Worm (Caenorhabditis elegans) whole organism, L2 larva: ENCODE results near the gene F36H12.5.
"Not testable (repeated sequence)": the region's sequence is repeated elsewhere in the genome, so short reads cannot be mapped to it uniquely, and the experiment has no call there.

Source experiments
- C34F6.9 ChIP-seq: fragments of 150-350 bp; optimal IDR thresholded peaks from 2 replicates; lab custom pipeline; 2014; ENCODE audit warnings: missing biosample characterization, missing genetic modification characterization
- F13H6.1 ChIP-seq: sonication (generic microtip); optimal IDR thresholded peaks from 2 replicates; lab custom pipeline; 2016; ENCODE audit warnings: missing genetic modification characterization, missing compliant biosample characterization
- Y55F3AM.14 ChIP-seq: fragments of 200-800 bp; sonication (Bioruptor generic); optimal IDR thresholded peaks from 2 replicates; lab custom pipeline; 2018; ENCODE audit warnings: mild to moderate bottlenecking, missing genetic modification characterization, missing compliant biosample characterization
- alr-1 ChIP-seq: fragments of 150-350 bp; optimal IDR thresholded peaks from 2 replicates; lab custom pipeline; 2014; ENCODE audit warnings: missing biosample characterization, missing genetic modification characterization
- aly-2 ChIP-seq: fragments of 150-350 bp; optimal IDR thresholded peaks from 2 replicates; lab custom pipeline; 2014; ENCODE audit warnings: missing biosample characterization, missing genetic modification characterization
- ama-1 ChIP-seq: fragments of 150-350 bp; optimal IDR thresholded peaks from 2 replicates; lab custom pipeline; 2018; ENCODE audit warnings: inconsistent platforms
- ceh-82 ChIP-seq: fragments of 150-350 bp; optimal IDR thresholded peaks from 2 replicates; lab custom pipeline; 2014; ENCODE audit warnings: missing biosample characterization, missing genetic modification characterization
- egl-27 ChIP-seq: sonication (generic microtip); optimal IDR thresholded peaks from 3 replicates; lab custom pipeline; 2017; ENCODE audit warnings: missing biosample characterization, missing genetic modification reagents, missing genetic modification characterization
- elt-1 ChIP-seq: fragments of 150-350 bp; optimal IDR thresholded peaks from 2 replicates; lab custom pipeline; 2014; ENCODE audit warnings: missing biosample characterization, missing genetic modification characterization
- elt-3 ChIP-seq: sonication (generic microtip); optimal IDR thresholded peaks from 2 replicates; lab custom pipeline; 2017; ENCODE audit warnings: missing biosample characterization, missing genetic modification characterization
- fos-1 ChIP-seq: fragments of 150-350 bp; optimal IDR thresholded peaks from 2 replicates; lab custom pipeline; 2014; ENCODE audit warnings: missing biosample characterization, missing genetic modification characterization
- lin-11 ChIP-seq: fragments of 150-350 bp; sonication (generic microtip); optimal IDR thresholded peaks from 2 replicates; lab custom pipeline; 2014; ENCODE audit warnings: missing biosample characterization, missing genetic modification characterization, inconsistent platforms, mixed read lengths
- lin-13 ChIP-seq: fragments of 150-350 bp; optimal IDR thresholded peaks from 2 replicates; lab custom pipeline; 2014; ENCODE audit warnings: missing biosample characterization, missing genetic modification reagents, missing genetic modification characterization
- lin-39 ChIP-seq: fragments of 150-350 bp; optimal IDR thresholded peaks from 2 replicates; lab custom pipeline; 2014; ENCODE audit warnings: missing biosample characterization, missing genetic modification reagents, missing genetic modification characterization
- mab-5 ChIP-seq: fragments of 150-350 bp; optimal IDR thresholded peaks from 2 replicates; lab custom pipeline; 2014; ENCODE audit warnings: missing biosample characterization, missing genetic modification characterization
- nhr-10 ChIP-seq: sonication (generic microtip); optimal IDR thresholded peaks from 2 replicates; lab custom pipeline; 2017; ENCODE audit warnings: missing biosample characterization, missing genetic modification characterization
- nhr-12 ChIP-seq: fragments of 150-350 bp; optimal IDR thresholded peaks from 2 replicates; lab custom pipeline; 2014; ENCODE audit warnings: missing biosample characterization, missing genetic modification characterization
- nhr-129 ChIP-seq: fragments of 150-350 bp; optimal IDR thresholded peaks from 2 replicates; lab custom pipeline; 2014; ENCODE audit warnings: missing biosample characterization, missing genetic modification characterization
- nhr-23 ChIP-seq: fragments of 150-350 bp; optimal IDR thresholded peaks from 2 replicates; lab custom pipeline; 2014; ENCODE audit warnings: missing biosample characterization, missing genetic modification reagents, missing genetic modification characterization
- nhr-25 ChIP-seq: fragments of 150-350 bp; sonication (generic microtip); optimal IDR thresholded peaks from 3 replicates; lab custom pipeline; 2014; ENCODE audit warnings: missing biosample characterization, missing genetic modification characterization
- nhr-77 ChIP-seq: fragments of 150-350 bp; optimal IDR thresholded peaks from 2 replicates; lab custom pipeline; 2014; ENCODE audit warnings: missing biosample characterization, missing genetic modification characterization
- peb-1 ChIP-seq: fragments of 150-350 bp; optimal IDR thresholded peaks from 2 replicates; lab custom pipeline; 2014; ENCODE audit warnings: missing biosample characterization, missing genetic modification characterization
- sem-4 ChIP-seq: fragments of 150-350 bp; optimal IDR thresholded peaks from 2 replicates; lab custom pipeline; 2014; ENCODE audit warnings: missing biosample characterization, missing genetic modification reagents, missing genetic modification characterization
- sma-3 ChIP-seq: sonication (generic microtip); optimal IDR thresholded peaks from 2 replicates; lab custom pipeline; 2016; ENCODE audit warnings: missing genetic modification reagents, missing genetic modification characterization, missing compliant biosample characterization
- sma-9 ChIP-seq, 2 experiments: fragments of 150-350 bp in 1 of 2; sonication (generic microtip) in 1 of 2; optimal IDR thresholded peaks; 2 replicates each; lab custom pipeline; 2014 to 2016; ENCODE audit warnings: missing genetic modification characterization in 2 of 2, mild to moderate bottlenecking in 1 of 2, missing biosample characterization in 1 of 2, missing compliant biosample characterization in 1 of 2, missing genetic modification reagents in 1 of 2, moderate library complexity in 1 of 2
- snpc-4 ChIP-seq: fragments of 150-350 bp; optimal IDR thresholded peaks from 2 replicates; lab custom pipeline; 2014; ENCODE audit warnings: missing biosample characterization, missing genetic modification characterization
- unc-55 ChIP-seq: fragments of 150-350 bp; sonication (generic microtip); optimal IDR thresholded peaks from 3 replicates; lab custom pipeline; 2014; ENCODE audit warnings: missing biosample characterization, missing genetic modification reagents, missing genetic modification characterization
- ztf-11 ChIP-seq: sonication (generic microtip); optimal IDR thresholded peaks from 2 replicates; lab custom pipeline; 2017; ENCODE audit warnings: missing biosample characterization, missing genetic modification characterization
- ztf-4 ChIP-seq: fragments of 150-350 bp; optimal IDR thresholded peaks from 2 replicates; lab custom pipeline; 2014; ENCODE audit warnings: missing biosample characterization, missing genetic modification characterization

The F36H12.5 gene

DNA sequence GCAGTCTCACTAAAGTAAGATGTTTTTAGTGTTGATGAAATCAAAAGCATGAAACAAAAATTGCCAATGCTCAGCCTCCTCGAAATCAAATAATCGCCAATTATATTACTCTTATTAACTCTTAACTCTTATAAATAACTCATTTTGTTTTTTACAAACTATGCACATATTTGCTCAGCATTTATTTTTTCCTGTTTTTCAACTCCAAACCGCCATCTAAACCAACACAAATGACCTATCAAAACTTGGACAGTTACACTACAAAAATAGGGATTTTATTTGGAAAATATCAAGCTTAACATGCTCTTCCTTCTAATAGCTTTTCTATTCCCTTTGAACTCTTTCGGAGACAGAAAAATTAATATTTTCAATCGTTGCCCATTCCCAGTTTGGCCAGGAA is 38.0 kb upstream of the F36H12.5 start, which contains the start of gene thn-6:
TSS of gene thn-6 (plus strand) at position 301 of the 400 bp plus-strand sequence.
- TF ChIP-seq F13H6.1 (tag; lab: Kevin White, UChicago) (no peak), nhr-12 (tag; lab: Kevin White, UChicago) (no peak), nhr-10 (tag; lab: Kevin White, UChicago) (no peak)

DNA sequence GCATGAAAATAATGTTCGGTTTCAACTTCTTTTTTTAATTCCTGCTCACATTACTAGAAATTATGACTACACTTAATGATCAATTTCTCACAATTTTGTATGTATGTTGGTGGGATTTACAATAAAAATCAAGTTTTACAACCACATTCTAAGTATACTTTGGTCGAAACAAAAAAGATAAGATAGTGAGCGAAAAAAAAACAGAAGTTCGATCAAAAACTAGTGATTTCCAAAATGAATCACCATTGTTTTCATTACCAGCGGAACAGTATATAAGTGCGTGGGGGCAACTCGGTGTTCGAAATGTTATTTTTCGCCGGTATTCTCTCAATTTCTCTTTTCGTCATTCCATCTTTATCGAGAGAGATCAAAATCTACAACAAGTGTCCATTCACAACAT is 36.0 kb upstream of the F36H12.5 start, which contains the start of gene thn-5:
TSS of gene thn-5 (plus strand) at position 301 of the 400 bp plus-strand sequence.
- TF ChIP-seq alr-1 (tag; lab: Kevin White, UChicago) (no peak), nhr-25 (tag; lab: Kevin White, UChicago) (no peak)
- TF ChIP-seq, all 48 proteins: peak for 0

DNA sequence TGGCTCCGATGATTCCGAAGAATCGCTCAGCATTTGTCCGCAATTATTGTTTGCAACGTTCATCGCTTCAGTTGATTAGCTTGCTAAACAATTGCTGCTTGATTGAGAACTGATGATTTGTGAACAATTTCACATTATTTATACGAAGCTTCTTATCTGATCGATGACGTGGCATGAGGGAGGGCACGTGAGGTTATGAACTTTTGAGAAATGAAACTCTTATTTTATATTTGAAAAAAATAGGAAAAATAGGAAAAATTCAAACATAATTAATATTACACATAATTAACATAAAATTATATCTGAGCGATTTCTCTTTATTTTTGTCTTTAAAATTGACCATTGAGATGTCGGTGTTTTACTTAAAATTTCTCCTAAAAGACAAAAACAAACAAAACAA is 11.9 kb upstream of the F36H12.5 start, which contains the start of gene F36H12.10:
TSS of gene F36H12.10 (minus strand) at position 101 of the 400 bp plus-strand sequence.
- not testable (repeated sequence) for TF ChIP-seq sma-3 (GFP tag; lab: Kevin White, UChicago); sem-4 (tag; lab: Kevin White, UChicago); lin-39

DNA sequence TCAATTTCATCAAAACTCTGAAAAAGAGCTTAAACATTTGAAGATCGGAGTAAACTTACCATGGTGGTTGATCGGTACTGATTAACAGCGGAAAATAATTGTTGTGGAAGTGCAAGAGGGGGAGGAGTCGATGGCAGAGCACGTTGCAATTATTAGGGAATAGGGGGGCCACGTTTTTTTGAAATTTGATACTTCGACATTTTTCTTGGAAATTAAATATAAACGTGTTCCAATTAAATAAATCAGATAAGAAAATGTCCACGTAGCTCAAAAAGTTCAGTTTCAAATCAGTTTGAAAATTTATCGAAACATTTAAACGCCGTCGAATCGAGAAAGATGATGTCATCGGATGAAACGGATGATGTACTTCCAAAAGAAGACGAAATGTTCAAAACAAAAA is 9.8 kb upstream of the F36H12.5 start, which contains the start of gene F36H12.9:
TSS of gene F36H12.9 (plus strand) at position 301 of the 400 bp plus-strand sequence.
- not testable (repeated sequence) for TF ChIP-seq C34F6.9 (tag; lab: Kevin White, UChicago); peb-1 (tag; lab: Kevin White, UChicago); ama-1 (lab: Kevin White, UChicago)

DNA sequence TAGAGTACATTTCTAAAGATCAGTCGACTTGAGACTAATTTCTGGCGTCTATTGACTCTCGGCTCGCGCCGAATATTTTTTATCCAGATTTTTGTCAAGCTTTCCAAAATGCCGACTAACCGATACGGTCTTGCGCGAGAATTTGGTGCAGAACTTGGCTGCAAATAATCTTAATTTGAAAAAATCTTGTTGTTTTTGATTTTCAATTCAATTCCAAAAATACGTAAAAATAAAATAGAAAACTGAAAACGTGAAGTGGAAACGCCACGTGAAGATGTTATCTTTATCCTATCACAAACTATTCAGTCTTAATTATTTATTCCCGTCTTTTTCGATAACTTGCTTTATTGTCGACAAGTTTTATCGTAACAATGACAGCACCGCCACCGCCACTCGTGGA is 8.2 kb upstream of the F36H12.5 start, which contains the start of gene ttbk-2.1:
TSS of gene ttbk-2.1 (plus strand) at position 301 of the 400 bp plus-strand sequence.
- TF ChIP-seq alr-1 (tag; lab: Kevin White, UChicago); nhr-10 (tag; lab: Kevin White, UChicago); nhr-129: not testable (repeated sequence)
- TF ChIP-seq, all 48 proteins: peak for 0; not testable (repeated sequence) for 48

DNA sequence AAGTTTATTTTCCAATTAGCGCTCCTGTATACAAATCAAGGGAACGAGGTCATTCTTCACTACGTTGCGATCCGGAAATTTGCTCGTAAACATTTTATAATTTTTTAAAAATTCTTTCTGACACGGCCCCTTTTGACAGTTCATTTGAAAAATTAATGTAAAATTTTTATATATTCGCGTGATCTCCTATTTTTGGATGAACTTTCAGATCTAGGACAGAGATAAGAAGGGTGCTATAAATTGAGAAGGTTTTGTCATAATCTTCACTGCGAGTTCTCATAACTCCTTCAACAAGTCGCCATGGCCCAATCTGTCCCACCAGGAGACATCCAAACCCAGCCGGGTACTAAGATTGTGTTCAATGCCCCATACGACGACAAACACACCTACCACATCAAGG is 6.3 kb upstream of the F36H12.5 start, which contains the start of gene msp-19:
TSS of gene msp-19 (plus strand) at position 301 of the 400 bp plus-strand sequence.
- not testable (repeated sequence) for TF ChIP-seq nhr-77 (tag; lab: Kevin White, UChicago); C34F6.9 (tag; lab: Kevin White, UChicago); lin-11
- TF ChIP-seq, all 48 proteins: peak for 0; not testable (repeated sequence) for 48

DNA sequence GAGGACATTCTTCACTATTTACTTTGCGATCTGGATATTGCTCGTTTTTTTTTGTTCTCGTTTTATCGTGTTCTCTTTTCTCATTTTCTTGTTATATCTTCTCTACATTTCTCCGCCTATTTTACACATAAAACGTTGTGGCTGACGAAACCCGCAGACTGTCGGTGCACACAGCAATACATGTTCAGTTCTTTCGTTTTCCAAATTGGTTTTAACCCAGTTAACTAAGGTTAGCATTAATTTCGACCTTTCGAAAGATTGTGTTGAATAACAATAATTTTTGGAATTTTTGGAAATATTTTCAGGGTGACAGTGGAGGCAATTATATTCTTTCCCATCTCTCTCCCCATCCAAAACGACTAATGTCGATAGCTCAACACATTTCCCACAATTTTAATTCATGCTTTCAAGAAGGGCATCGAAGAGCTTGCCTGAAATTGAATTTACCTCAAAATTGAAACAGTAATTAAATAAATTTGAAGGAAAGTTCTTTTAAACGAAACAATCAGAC is 1.8 kb upstream of the F36H12.5 start:
- TF ChIP-seq snpc-4 (tag; lab: Kevin White, UChicago): peak; percentile 68
- peak; percentile 61 for TF ChIP-seq ama-1 (lab: Kevin White, UChicago)

DNA sequence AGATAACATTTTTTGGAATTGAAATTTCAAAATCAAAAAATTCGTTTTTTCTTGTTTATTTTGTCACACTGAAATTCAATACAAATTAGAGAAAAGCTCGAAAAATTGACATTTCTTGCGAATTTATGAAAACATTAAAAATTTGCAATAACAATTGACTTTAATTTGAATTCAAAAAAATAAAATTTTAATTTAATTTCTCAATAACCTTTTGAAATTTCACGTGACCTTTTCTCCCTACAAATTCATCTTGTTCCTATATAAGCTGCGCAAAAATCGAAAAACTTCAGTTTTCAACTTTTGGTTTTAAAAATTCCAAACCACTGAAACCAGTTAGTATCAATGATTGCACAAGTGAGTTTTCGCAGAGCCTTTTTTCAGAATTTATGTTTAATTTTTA is 2.2 kb downstream of the F36H12.5 start, which contains the start of gene F36H12.4:
TSS of gene F36H12.4 (plus strand) at position 301 of the 400 bp plus-strand sequence.
- TF ChIP-seq ztf-4 (tag; lab: Kevin White, UChicago) (no peak), ceh-82 (no peak), mab-5 (tag; lab: Kevin White, UChicago) (no peak), egl-27 (tag; lab: Kevin White, UChicago) (no peak), ztf-11 (tag; lab: Kevin White, UChicago) (no peak), fos-1 (no peak), elt-3 (tag; lab: Kevin White, UChicago) (no peak), elt-1 (tag; lab: Kevin White, UChicago) (no peak), unc-55 (GFP tag; lab: Kevin White, UChicago) (no peak), nhr-25 (tag; lab: Kevin White, UChicago) (no peak), lin-13 (GFP tag; lab: Kevin White, UChicago) (no peak), nhr-23 (tag; lab: Kevin White, UChicago) (no peak), sma-3 (GFP tag; lab: Kevin White, UChicago) (no peak), Y55F3AM.14 (GFP tag; lab: Kevin White, UChicago) (no peak), sma-9 (GFP tag; optimal IDR thresholded peaks at IDR 0.05; lab: Kevin White, UChicago) (no peak), sma-9 (tag; optimal IDR thresholded peaks at IDR 0.05; lab: Kevin White, UChicago) (no peak), aly-2 (no peak)
